Worm (Caenorhabditis elegans): ENCODE measurements around the gene T02B11.6.

DNA sequence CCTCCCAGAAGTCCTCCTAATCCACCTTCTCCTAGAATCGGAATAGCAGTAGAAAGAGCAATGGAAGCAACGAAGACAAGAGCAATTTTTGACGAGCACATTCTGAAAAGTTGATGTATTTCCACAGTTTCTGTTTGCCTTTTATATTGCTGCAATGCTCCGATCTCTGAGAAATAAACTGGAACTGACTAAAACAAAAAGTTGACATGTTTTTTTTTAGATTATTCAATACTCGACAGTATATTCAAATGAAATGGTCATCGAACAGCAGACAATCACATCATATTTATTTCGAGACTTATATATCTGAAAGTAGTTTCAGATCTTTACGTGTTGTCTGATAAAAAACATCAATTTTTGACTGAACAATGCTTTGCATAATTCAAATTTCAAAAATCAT, 1.3 kb upstream of the T02B11.6 start, which contains the start of gene srlf-21:
- TF ChIP-seq ztf-29 (GFP tag; IDR thresholded peaks at IDR 0.05) = no peak
- no peak for TF ChIP-seq tab-1 (GFP tag; IDR thresholded peaks at IDR 0.05)
- no peak for TF ChIP-seq T22C8.4 (GFP tag; IDR thresholded peaks at IDR 0.05)
- no peak for TF ChIP-seq cog-1 (tag; optimal IDR thresholded peaks at IDR 0.05)
- TF ChIP-seq ztf-23 (GFP tag; IDR thresholded peaks at IDR 0.05) = no peak
- no peak for TF ChIP-seq flt-1 (GFP tag; IDR thresholded peaks at IDR 0.05)
- no peak for TF ChIP-seq ref-1 (GFP tag; conservative IDR thresholded peaks at IDR 0.05)
- TF ChIP-seq med-1 (GFP tag; optimal IDR thresholded peaks at IDR 0.05; ENCODE audit: insufficient read depth) = no peak
- TF ChIP-seq klf-2 (GFP tag; conservative IDR thresholded peaks at IDR 0.05) = no peak
